Fruit fly (Drosophila melanogaster) whole organism, prepupa: ENCODE measurements around the gene Mst36Fb.

Experiments used
- Blimp-1 ChIP-seq: fragments of 200-800 bp; sonication (Bioruptor generic); optimal IDR thresholded peaks from 3 replicates; lab custom pipeline; 2017; ENCODE audit warnings: missing biosample characterization, missing genetic modification characterization, mild to moderate bottlenecking, moderate library complexity, missing genetic modification reagents
- CG11294 ChIP-seq: fragments of 200-800 bp; sonication (Bioruptor generic); IDR thresholded peaks from 2 replicates; pipeline ENCODE4 v1.3.6; 2022; ENCODE audit warnings: missing biosample characterization, missing genetic modification characterization
- CG11762 ChIP-seq: fragments of 200-800 bp; sonication (Bioruptor generic); optimal IDR thresholded peaks from 3 replicates; lab custom pipeline; 2016; ENCODE audit warnings: missing biosample characterization, missing genetic modification characterization; ENCODE audit not compliant: insufficient read depth
- CG11902 ChIP-seq: fragments of 200-800 bp; sonication (Bioruptor generic); optimal IDR thresholded peaks from 3 replicates; lab custom pipeline; 2016; ENCODE audit warnings: missing biosample characterization, missing genetic modification characterization
- CG15336 ChIP-seq: fragments of 200-800 bp; sonication (Bioruptor generic); IDR thresholded peaks from 2 replicates; pipeline ENCODE4 v1.3.6; 2022; ENCODE audit warnings: missing biosample characterization, missing genetic modification characterization
- CG1621 ChIP-seq: fragments of 200-800 bp; sonication (Bioruptor generic); optimal IDR thresholded peaks from 3 replicates; lab custom pipeline; 2018; ENCODE audit warnings: missing biosample characterization, mild to moderate bottlenecking, missing genetic modification characterization
- CG16779 ChIP-seq: fragments of 200-800 bp; sonication (Bioruptor generic); optimal IDR thresholded peaks from 3 replicates; lab custom pipeline; 2017; ENCODE audit warnings: missing biosample characterization, mild to moderate bottlenecking, missing genetic modification characterization
- CG3032 ChIP-seq: fragments of 200-800 bp; optimal IDR thresholded peaks from 2 replicates; lab custom pipeline; 2019; ENCODE audit warnings: missing biosample characterization, mild to moderate bottlenecking, missing genetic modification characterization, moderate library complexity
- CG31627 ChIP-seq: fragments of 200-800 bp; sonication (Bioruptor generic); optimal IDR thresholded peaks from 3 replicates; lab custom pipeline; 2016; ENCODE audit warnings: missing biosample characterization, missing genetic modification characterization
- CG32006 ChIP-seq: fragments of 200-800 bp; sonication (Bioruptor generic); optimal IDR thresholded peaks from 3 replicates; lab custom pipeline; 2017; ENCODE audit warnings: missing biosample characterization, mild to moderate bottlenecking, missing genetic modification characterization
- CG34406 ChIP-seq: fragments of 200-800 bp; sonication (Bioruptor generic); optimal IDR thresholded peaks from 3 replicates; lab custom pipeline; 2016; ENCODE audit warnings: missing biosample characterization, missing genetic modification characterization
- CG3919 ChIP-seq: fragments of 200-800 bp; sonication (Bioruptor generic); optimal IDR thresholded peaks from 3 replicates; lab custom pipeline; 2016; ENCODE audit warnings: missing biosample characterization, missing genetic modification characterization
- CG6163 ChIP-seq: fragments of 200-800 bp; sonication (Bioruptor generic); IDR thresholded peaks from 3 replicates; pipeline ENCODE4 v1.3.6; 2022; ENCODE audit warnings: missing biosample characterization, missing genetic modification characterization
- CG6792 ChIP-seq: fragments of 200-800 bp; sonication (Bioruptor generic); optimal IDR thresholded peaks from 3 replicates; lab custom pipeline; 2016; ENCODE audit warnings: missing biosample characterization, missing genetic modification characterization
- CG6808 ChIP-seq: fragments of 200-800 bp; sonication (Bioruptor generic); optimal IDR thresholded peaks from 3 replicates; lab custom pipeline; 2017; ENCODE audit warnings: missing biosample characterization, missing genetic modification characterization, mild to moderate bottlenecking, moderate library complexity, missing genetic modification reagents
- CG6854 ChIP-seq: fragments of 200-800 bp; sonication (Bioruptor generic); optimal IDR thresholded peaks from 2 replicates; lab custom pipeline; 2017; ENCODE audit warnings: missing biosample characterization, mild to moderate bottlenecking, missing genetic modification characterization
- CG7368 ChIP-seq: fragments of 200-800 bp; sonication (Bioruptor generic); optimal IDR thresholded peaks from 3 replicates; lab custom pipeline; 2016; ENCODE audit warnings: missing biosample characterization, missing genetic modification characterization
- CG8119 ChIP-seq: fragments of 200-800 bp; sonication (Bioruptor generic); IDR thresholded peaks from 3 replicates; pipeline ENCODE4 v1.3.6; 2022; ENCODE audit warnings: missing biosample characterization, missing genetic modification characterization
- CG8632 ChIP-seq: fragments of 200-800 bp; sonication (Bioruptor generic); optimal IDR thresholded peaks from 3 replicates; lab custom pipeline; 2016; ENCODE audit warnings: missing biosample characterization, missing genetic modification characterization
- CG9139 ChIP-seq: fragments of 200-800 bp; sonication (Bioruptor generic); optimal IDR thresholded peaks from 3 replicates; lab custom pipeline; 2017; ENCODE audit warnings: missing biosample characterization, mild to moderate bottlenecking, missing genetic modification characterization
- Eip93F ChIP-seq: fragments of 200-800 bp; sonication (Bioruptor generic); optimal IDR thresholded peaks from 2 replicates; lab custom pipeline; 2016; ENCODE audit warnings: missing biosample characterization, mild to moderate bottlenecking, missing genetic modification characterization
- Ets21C ChIP-seq: fragments of 200-800 bp; sonication (Bioruptor generic); optimal IDR thresholded peaks from 3 replicates; lab custom pipeline; 2016; ENCODE audit warnings: missing biosample characterization, missing genetic modification characterization
- Ets96B ChIP-seq: fragments of 200-800 bp; optimal IDR thresholded peaks from 2 replicates; lab custom pipeline; 2019; ENCODE audit warnings: missing biosample characterization, mild to moderate bottlenecking, missing genetic modification characterization, moderate library complexity
- Gug ChIP-seq: fragments of 200-800 bp; sonication (Bioruptor generic); IDR thresholded peaks from 2 replicates; pipeline ENCODE4 v1.3.6; 2022; ENCODE audit warnings: missing biosample characterization, missing genetic modification characterization
- Hr38 ChIP-seq: sonication (Bioruptor generic); optimal IDR thresholded peaks from 2 replicates; lab custom pipeline; 2016; ENCODE audit warnings: missing biosample characterization, missing genetic modification characterization
- Hr39 ChIP-seq: fragments of 200-800 bp; sonication (Bioruptor generic); optimal IDR thresholded peaks from 2 replicates; lab custom pipeline; 2016; ENCODE audit warnings: missing biosample characterization, missing genetic modification characterization
- Hr4 ChIP-seq: fragments of 200-800 bp; sonication (Bioruptor generic); optimal IDR thresholded peaks from 3 replicates; lab custom pipeline; 2016; ENCODE audit warnings: missing biosample characterization, missing genetic modification characterization
- Met ChIP-seq: fragments of 200-800 bp; sonication (Bioruptor generic); optimal IDR thresholded peaks from 3 replicates; lab custom pipeline; 2016; ENCODE audit warnings: missing biosample characterization, missing genetic modification characterization
- OdsH ChIP-seq: fragments of 200-800 bp; sonication (Bioruptor generic); optimal IDR thresholded peaks from 3 replicates; lab custom pipeline; 2016; ENCODE audit warnings: missing biosample characterization, missing genetic modification characterization
- Sox102F ChIP-seq: fragments of 200-800 bp; sonication (Bioruptor generic); optimal IDR thresholded peaks from 2 replicates; lab custom pipeline; 2016; ENCODE audit warnings: missing biosample characterization, mild to moderate bottlenecking, missing genetic modification characterization
- Sox14 ChIP-seq: fragments of 200-800 bp; sonication (Bioruptor generic); optimal IDR thresholded peaks from 3 replicates; lab custom pipeline; 2016; ENCODE audit warnings: missing biosample characterization, missing genetic modification characterization
- achi ChIP-seq: fragments of 200-800 bp; sonication (Bioruptor generic); optimal IDR thresholded peaks from 3 replicates; lab custom pipeline; 2016; ENCODE audit warnings: missing biosample characterization, missing genetic modification characterization
- acj6 ChIP-seq: fragments of 200-800 bp; sonication (Bioruptor generic); optimal IDR thresholded peaks from 3 replicates; lab custom pipeline; 2016; ENCODE audit warnings: missing biosample characterization, missing genetic modification characterization
- cyc ChIP-seq: fragments of 200-800 bp; sonication (Bioruptor generic); optimal IDR thresholded peaks from 3 replicates; lab custom pipeline; 2016; ENCODE audit warnings: missing biosample characterization, missing genetic modification characterization
- dac ChIP-seq: fragments of 200-800 bp; sonication (Bioruptor generic); optimal IDR thresholded peaks from 2 replicates; lab custom pipeline; 2017; ENCODE audit warnings: missing biosample characterization, mild to moderate bottlenecking, missing genetic modification characterization
- eg ChIP-seq: fragments of 200-800 bp; sonication (Bioruptor generic); IDR thresholded peaks from 3 replicates; pipeline ENCODE4 v1.3.6; 2022; ENCODE audit warnings: missing biosample characterization, missing genetic modification characterization
- esn ChIP-seq: fragments of 200-800 bp; sonication (Bioruptor generic); optimal IDR thresholded peaks from 2 replicates; lab custom pipeline; 2016; ENCODE audit warnings: missing biosample characterization, mild to moderate bottlenecking, missing genetic modification characterization, moderate library complexity
- fd59A ChIP-seq: fragments of 200-800 bp; sonication (Bioruptor generic); optimal IDR thresholded peaks from 2 replicates; lab custom pipeline; 2017; ENCODE audit warnings: missing biosample characterization, mild to moderate bottlenecking, missing genetic modification characterization, missing genetic modification reagents
- net ChIP-seq: fragments of 200-800 bp; sonication (Bioruptor generic); optimal IDR thresholded peaks from 3 replicates; lab custom pipeline; 2016; ENCODE audit warnings: missing biosample characterization, missing genetic modification characterization
- pdm3 ChIP-seq: fragments of 200-800 bp; sonication (Bioruptor generic); optimal IDR thresholded peaks from 3 replicates; lab custom pipeline; 2016; ENCODE audit warnings: missing biosample characterization, missing genetic modification characterization
- salr ChIP-seq, 2 experiments: fragments of 200-800 bp; sonication (Bioruptor generic); optimal IDR thresholded peaks; 3 replicates each; lab custom pipeline; 2016 to 2018; ENCODE audit warnings: missing biosample characterization in 2 of 2, missing genetic modification characterization in 2 of 2, mild to moderate bottlenecking in 1 of 2
- ss ChIP-seq, 2 experiments: fragments of 200-800 bp; sonication (Bioruptor generic); optimal IDR thresholded peaks; 2 replicates in 1 of 2; 3 replicates in 1 of 2; lab custom pipeline; 2017 to 2018; ENCODE audit warnings: mild to moderate bottlenecking in 2 of 2, missing biosample characterization in 2 of 2, missing genetic modification characterization in 2 of 2, moderate library complexity in 1 of 2
- svp ChIP-seq: fragments of 200-800 bp; sonication (Bioruptor generic); peaks from one replicate; lab custom pipeline; 2016; ENCODE audit warnings: missing biosample characterization, missing genetic modification characterization
- topi ChIP-seq: fragments of 200-800 bp; sonication (Bioruptor generic); optimal IDR thresholded peaks from 3 replicates; lab custom pipeline; 2016; ENCODE audit warnings: missing biosample characterization, missing genetic modification characterization
- vri ChIP-seq: fragments of 200-800 bp; sonication (Bioruptor generic); optimal IDR thresholded peaks from 3 replicates; lab custom pipeline; 2016; ENCODE audit warnings: missing biosample characterization, mild to moderate bottlenecking, missing genetic modification characterization

Mst36Fb gene

dm6 chr2L:18693877-18694723 is 19.2 kb upstream of the Mst36Fb start (continued):
- TF ChIP-seq CG15336 (peak; percentile 56; the same call in 1 of the 2 replicates), CG3032 (tag; lab: Kevin White, UChicago) (no peak)

- TF ChIP-seq CG34406 (GFP tag; lab: Kevin White, UChicago) = no peak
- TF ChIP-seq Sox14 (GFP tag; lab: Kevin White, UChicago) = peak; percentile 97
- no peak for TF ChIP-seq CG16779 (tag; lab: Kevin White, UChicago)
- peak; percentile 92 for TF ChIP-seq vri (GFP tag; lab: Kevin White, UChicago)
- peak; percentile 11 for TF ChIP-seq esn
Observed at dm6 chr2L:18689376-18689775, 14.5 kb upstream of the Mst36Fb start, which contains the start of gene CG10336. Gene CG10336 (plus strand): TSS chr2L:18689528.

- no peak for TF ChIP-seq eg
- no peak for TF ChIP-seq net (GFP tag; lab: Kevin White, UChicago)
- no peak for TF ChIP-seq topi
- TF ChIP-seq dac (GFP tag; lab: Kevin White, UChicago) = no peak
- TF ChIP-seq Met (GFP tag; lab: Kevin White, UChicago) = no peak
- TF ChIP-seq CG11762 (GFP tag; lab: Kevin White, UChicago) = no peak
- no peak for TF ChIP-seq CG1621
- TF ChIP-seq Sox102F (GFP tag; lab: Kevin White, UChicago) = no peak
- no peak for TF ChIP-seq OdsH
- no peak for TF ChIP-seq Ets21C (GFP tag; lab: Kevin White, UChicago)
- no peak for TF ChIP-seq achi (GFP tag; lab: Kevin White, UChicago)
- TF ChIP-seq CG31627 = peak; percentile 52
- TF ChIP-seq CG6808 = no peak
- no peak for TF ChIP-seq acj6 (GFP tag; lab: Kevin White, UChicago)
- TF ChIP-seq CG8119 (GFP tag; lab: Robert Waterston, UW) = no peak
- TF ChIP-seq Sox14 (GFP tag; lab: Kevin White, UChicago) = peak; percentile 65
- TF ChIP-seq Hr4 = no peak
- TF ChIP-seq svp (GFP tag; lab: Kevin White, UChicago) = no peak
- no peak for TF ChIP-seq CG16779 (tag; lab: Kevin White, UChicago)
- no peak for TF ChIP-seq CG7368 (GFP tag; lab: Kevin White, UChicago)
- no peak for TF ChIP-seq Eip93F (GFP tag; lab: Kevin White, UChicago)
- TF ChIP-seq CG8632 (GFP tag; lab: Kevin White, UChicago) = no peak
- TF ChIP-seq CG3032 (tag; lab: Kevin White, UChicago) = peak; percentile 5
- TF ChIP-seq Ets96B (tag; lab: Kevin White, UChicago) = no peak
- no peak; the same call in 1 of the 3 replicates for TF ChIP-seq CG6163 (GFP tag; lab: Robert Waterston, UW)
- no peak for TF ChIP-seq CG11294 (GFP tag; lab: Robert Waterston, UW)
- peak; percentile 44 for TF ChIP-seq cyc
- peak; percentile 19 for TF ChIP-seq CG6854 (GFP tag; lab: Kevin White, UChicago)
- TF ChIP-seq ss (GFP tag; optimal IDR thresholded peaks at IDR 0.05; lab: Kevin White, UChicago) = no peak
- no peak for TF ChIP-seq fd59A (GFP tag; lab: Kevin White, UChicago)
- no peak for TF ChIP-seq CG9139 (GFP tag; lab: Kevin White, UChicago)
- TF ChIP-seq esn = peak; percentile 39
- TF ChIP-seq Hr38 = no peak
- no peak for TF ChIP-seq Hr39 (GFP tag; lab: Kevin White, UChicago)
- TF ChIP-seq CG11902 (GFP tag; lab: Kevin White, UChicago) = no peak
- TF ChIP-seq CG3919 (GFP tag; lab: Kevin White, UChicago) = no peak
- no peak for TF ChIP-seq salr (GFP tag; optimal IDR thresholded peaks at IDR 0.05; lab: Kevin White, UChicago)
- no peak for TF ChIP-seq pdm3 (GFP tag; lab: Kevin White, UChicago)
- no peak for TF ChIP-seq Gug (GFP tag; lab: Robert Waterston, UW)
- TF ChIP-seq CG6792 (GFP tag; lab: Kevin White, UChicago) = no peak
- TF ChIP-seq CG32006 (GFP tag; lab: Kevin White, UChicago) = no peak
- no peak for TF ChIP-seq Blimp-1 (GFP tag; lab: Kevin White, UChicago)
Observed at dm6 chr2L:18688646-18689296, 13.9 kb upstream of the Mst36Fb start, which contains the start of gene msl-1. Gene msl-1 (minus strand): TSS chr2L:18688800.
